Worm (Caenorhabditis elegans): ENCODE results near the gene col-41.

Gene col-41

DNA sequence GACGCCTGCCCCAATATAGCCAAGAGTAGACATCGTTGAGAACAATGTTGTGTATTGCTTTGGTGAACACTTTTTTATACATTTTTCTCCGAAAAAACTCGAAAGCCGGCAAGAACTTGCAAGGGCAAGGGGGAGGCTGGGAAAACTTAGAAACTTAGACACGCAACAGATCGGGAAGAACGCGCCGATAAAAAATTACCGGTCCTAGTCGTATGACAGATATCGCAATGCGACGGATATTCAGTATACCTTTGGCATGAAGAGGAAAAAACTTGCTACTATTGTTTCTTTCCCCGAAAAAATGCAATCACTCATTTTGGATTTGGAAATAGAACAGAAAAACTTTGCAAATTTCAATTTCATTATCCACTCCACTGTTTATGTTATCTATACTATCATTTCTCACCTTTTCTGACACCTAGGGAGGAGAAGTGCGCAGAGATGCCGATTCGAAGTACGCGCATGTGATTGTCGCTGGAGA lies at the start of gene col-41:
TSS of gene col-41 (minus strand) at position 51 of the 481 bp plus-strand sequence.
- TF ChIP-seq mdl-1 (tag; optimal IDR thresholded peaks at IDR 0.05): peak in 1 of 2 experiments; percentile 25
- no peak for TF ChIP-seq nhr-10 (tag; optimal IDR thresholded peaks at IDR 0.05)
- peak; percentile 9 for TF ChIP-seq hlh-11 (tag; optimal IDR thresholded peaks at IDR 0.05)

DNA sequence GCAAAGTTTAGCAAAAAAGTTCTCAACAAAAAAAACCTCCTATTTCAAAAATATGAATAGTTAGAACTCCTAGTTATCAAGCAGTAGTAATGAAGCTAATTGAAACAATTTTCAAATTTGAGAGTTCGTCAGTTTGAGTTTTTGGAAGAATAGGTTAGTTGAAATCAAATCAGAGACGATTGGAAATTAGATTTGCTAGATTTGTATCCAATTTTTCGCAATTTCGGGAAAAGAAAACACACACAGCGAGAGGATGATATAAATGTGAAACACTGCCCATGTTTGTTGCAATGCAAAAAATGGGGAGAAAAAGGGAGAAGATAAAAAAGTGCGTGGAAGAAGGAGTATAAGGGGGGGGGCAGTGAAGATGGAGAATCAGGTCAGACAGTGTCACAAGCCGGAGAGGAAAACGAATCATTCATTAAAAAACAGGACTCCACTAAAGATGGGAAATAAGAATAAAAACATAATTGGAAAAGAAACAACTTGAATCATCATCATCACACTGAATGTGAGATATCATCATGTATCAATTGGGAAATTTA lies 49.0 kb upstream of the col-41 start:
- TF ChIP-seq aha-1 (tag) (no peak), hlh-11 (tag; optimal IDR thresholded peaks at IDR 0.05) (peak; percentile 31), nhr-76 (tag; optimal IDR thresholded peaks at IDR 0.05) (no peak), lsy-2 (tag; optimal IDR thresholded peaks at IDR 0.05) (peak in 1 of 2 experiments; percentile 11), mxl-3 (GFP tag; optimal IDR thresholded peaks at IDR 0.05) (peak; percentile 49), ces-1 (GFP tag; optimal IDR thresholded peaks at IDR 0.05) (peak; percentile 28), egl-43 (GFP tag; IDR thresholded peaks at IDR 0.05) (no peak), unc-62 (GFP tag; optimal IDR thresholded peaks at IDR 0.05 in 1 of 2) (peak in 1 of 2 experiments; percentile 35), unc-62 (tag; optimal IDR thresholded peaks at IDR 0.05) (no peak), hlh-30 (tag; optimal IDR thresholded peaks at IDR 0.05; ENCODE audit: insufficient read depth) (peak; percentile 40)

DNA sequence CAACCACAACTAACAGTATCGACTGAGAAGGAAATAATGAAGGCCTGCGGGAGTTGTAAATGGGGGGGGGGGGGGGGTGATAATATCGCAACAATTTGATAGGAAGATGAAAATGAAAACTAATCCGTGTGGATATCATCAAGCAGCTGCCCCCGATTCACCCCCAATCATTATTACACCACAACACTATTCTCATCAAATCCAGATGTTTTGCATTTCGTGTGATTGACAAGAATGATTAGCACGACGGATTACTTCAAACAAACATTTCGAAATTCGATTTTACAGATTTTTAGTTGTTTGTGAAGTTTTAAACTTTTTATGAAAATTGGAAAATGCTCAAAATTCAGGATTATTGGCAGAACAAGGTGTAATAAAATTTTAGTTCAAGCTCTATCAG lies 47.8 kb upstream of the col-41 start:
- no peak for TF ChIP-seq ctbp-1 (GFP tag; IDR thresholded peaks at IDR 0.05)
- no peak for TF ChIP-seq zip-11 (GFP tag; IDR thresholded peaks at IDR 0.05)
- TF ChIP-seq zag-1 (tag; optimal IDR thresholded peaks at IDR 0.05): no peak
- no peak for TF ChIP-seq nhr-10 (tag; optimal IDR thresholded peaks at IDR 0.05)
- TF ChIP-seq duxl-1 (tag; optimal IDR thresholded peaks at IDR 0.05; ENCODE audit: poor library complexity): no peak
- no peak for TF ChIP-seq Y75B8A.6 (GFP tag; IDR thresholded peaks at IDR 0.05)
- no peak for TF ChIP-seq rbr-2 (tag; optimal IDR thresholded peaks at IDR 0.05)
- TF ChIP-seq lim-7 (GFP tag; IDR thresholded peaks at IDR 0.05): no peak
- TF ChIP-seq nhr-76 (tag; optimal IDR thresholded peaks at IDR 0.05): no peak
- TF ChIP-seq skn-1 (tag; optimal IDR thresholded peaks at IDR 0.05): no peak
- no peak for TF ChIP-seq dmd-6 (GFP tag; IDR thresholded peaks at IDR 0.05)
- no peak for TF ChIP-seq set-16 (GFP tag; IDR thresholded peaks at IDR 0.05)
- no peak for TF ChIP-seq fkh-10 (GFP tag; optimal IDR thresholded peaks at IDR 0.05)
- TF ChIP-seq F44E2.7 (GFP tag; IDR thresholded peaks at IDR 0.05): no peak
- TF ChIP-seq Y105C5A.15 (GFP tag; IDR thresholded peaks at IDR 0.05): no peak
- no peak for TF ChIP-seq ceh-32 (tag; optimal IDR thresholded peaks at IDR 0.05; ENCODE audit: poor library complexity)
- no peak for TF ChIP-seq ceh-62 (tag; optimal IDR thresholded peaks at IDR 0.05)
- TF ChIP-seq hmg-1.1 (GFP tag; IDR thresholded peaks at IDR 0.05): no peak

DNA sequence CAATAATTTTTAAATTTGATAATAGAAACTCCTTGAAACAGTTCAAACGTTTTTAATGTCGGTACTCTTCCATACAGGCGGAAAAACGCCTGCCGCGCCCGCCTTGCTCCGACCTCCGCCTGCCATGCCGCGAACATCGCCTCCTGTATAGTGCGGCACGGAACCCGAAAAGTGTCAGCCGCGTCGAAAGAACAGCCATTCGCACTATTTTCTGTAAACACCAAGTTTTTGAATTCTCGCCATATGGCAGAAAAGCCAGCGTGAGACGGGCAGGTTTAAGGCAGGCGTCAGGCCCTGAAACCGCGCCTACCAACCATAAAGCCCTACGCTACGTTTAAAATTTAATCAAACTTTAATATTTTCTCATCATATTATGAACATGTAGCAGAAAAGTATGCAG lies 46.5 kb upstream of the col-41 start:
- peak; percentile 52 for TF ChIP-seq set-16 (GFP tag; IDR thresholded peaks at IDR 0.05)
- TF ChIP-seq ztf-7 (tag; optimal IDR thresholded peaks at IDR 0.05): no peak
- no peak for TF ChIP-seq dve-1 (tag; optimal IDR thresholded peaks at IDR 0.05; ENCODE audit: insufficient read depth)
- peak; percentile 6 for TF ChIP-seq snpc-4 (tag; optimal IDR thresholded peaks at IDR 0.05)

DNA sequence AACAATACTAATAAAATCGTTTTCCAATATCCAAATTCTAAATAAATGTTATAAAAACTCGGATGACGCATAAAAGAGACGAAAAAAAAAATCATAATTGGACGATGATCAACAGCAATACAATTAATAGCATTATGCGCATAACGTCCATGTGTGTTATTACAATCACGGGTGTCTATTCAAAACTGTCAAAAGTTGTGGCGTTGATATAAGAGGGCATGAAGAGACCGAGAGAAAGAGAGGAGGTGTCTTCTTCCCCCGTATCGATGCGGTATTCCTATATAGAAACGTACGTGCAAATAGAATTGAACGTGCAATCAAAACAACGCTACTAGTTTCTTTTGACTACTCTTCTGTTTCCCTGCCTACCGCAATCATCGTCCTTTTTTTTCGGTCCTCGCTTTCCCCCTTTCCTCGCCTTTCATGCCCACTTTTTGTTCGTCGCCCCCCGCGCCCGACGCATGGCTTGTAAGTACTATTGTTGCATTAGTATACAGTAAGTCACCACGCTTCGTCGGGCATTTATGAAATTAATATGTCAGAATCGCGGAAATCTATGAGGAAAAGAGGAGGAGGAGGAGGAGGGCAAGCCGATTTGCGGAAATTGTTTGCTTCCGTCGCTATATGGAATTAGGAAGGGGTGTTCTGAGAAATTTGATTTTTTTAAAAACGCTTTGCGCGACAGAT lies 45.7 kb upstream of the col-41 start:
- no peak for TF ChIP-seq lin-39 (tag; optimal IDR thresholded peaks at IDR 0.05)
- peak; percentile 8 for TF ChIP-seq nhr-77 (tag; optimal IDR thresholded peaks at IDR 0.05)
- TF ChIP-seq T20F7.1 (GFP tag; optimal IDR thresholded peaks at IDR 0.05): peak; percentile 19
- peak; percentile 10 for TF ChIP-seq nhr-48 (tag; optimal IDR thresholded peaks at IDR 0.05)
- TF ChIP-seq mes-2 (tag; optimal IDR thresholded peaks at IDR 0.05; ENCODE audit: poor library complexity, severe bottlenecking): peak; percentile 26
- peak in 1 of 2 experiments; percentile 39 for TF ChIP-seq mdl-1 (tag; optimal IDR thresholded peaks at IDR 0.05)
- TF ChIP-seq hlh-11 (tag; optimal IDR thresholded peaks at IDR 0.05): peak; percentile 59
- peak; percentile 0 for TF ChIP-seq nhr-6 (tag; optimal IDR thresholded peaks at IDR 0.05)
- TF ChIP-seq ztf-7 (tag; optimal IDR thresholded peaks at IDR 0.05): peak; percentile 46
- peak; percentile 71 for TF ChIP-seq dve-1 (tag; optimal IDR thresholded peaks at IDR 0.05; ENCODE audit: insufficient read depth)
- 0 out of 2 replicates have a peak, but pooled peaks have one; percentile 15 for TF ChIP-seq tra-1 (GFP tag; IDR thresholded peaks at IDR 0.05)
- no peak for TF ChIP-seq set-16 (GFP tag; IDR thresholded peaks at IDR 0.05)
- TF ChIP-seq lim-7 (GFP tag; IDR thresholded peaks at IDR 0.05): no peak
- TF ChIP-seq lin-1 (GFP tag; IDR thresholded peaks at IDR 0.05): peak; percentile 42; the same call in 1 of the 2 replicates
- TF ChIP-seq mep-1 (tag; optimal IDR thresholded peaks at IDR 0.05): peak; percentile 22
- TF ChIP-seq nhr-28 (tag; optimal IDR thresholded peaks at IDR 0.05): peak; percentile 68
- peak; percentile 70 for TF ChIP-seq hlh-30 (tag; optimal IDR thresholded peaks at IDR 0.05; ENCODE audit: insufficient read depth)
- no peak for TF ChIP-seq R02D3.7 (tag; optimal IDR thresholded peaks at IDR 0.05)
